Worm (Caenorhabditis elegans): ENCODE measurements around the gene Y57G11C.1147.

DNA sequence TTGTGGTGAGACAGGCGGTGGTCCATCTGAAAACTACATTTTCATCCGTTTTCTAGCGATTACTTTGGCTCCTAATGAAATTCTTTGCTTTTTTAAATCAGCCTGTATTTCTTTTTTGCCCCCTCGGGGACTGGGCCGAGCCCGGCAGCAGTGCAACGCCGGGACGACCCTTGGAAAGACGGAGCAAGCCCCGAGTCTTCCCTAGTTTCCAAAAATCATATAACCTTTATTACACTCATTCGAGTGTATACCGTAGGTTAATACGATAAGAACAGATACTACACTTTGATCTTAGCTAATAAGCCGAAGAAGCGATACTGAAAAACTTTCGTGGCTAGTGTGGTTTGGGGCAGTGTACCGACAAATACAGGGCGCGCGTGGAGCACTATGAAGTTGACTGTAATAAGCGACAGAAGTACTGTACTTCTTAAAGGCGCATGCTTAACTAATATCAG is 32.6 kb downstream of the Y57G11C.1147 start:
- TF ChIP-seq hmg-4 (GFP tag; optimal IDR thresholded peaks at IDR 0.05) (no peak), hnd-1 (tag; optimal IDR thresholded peaks at IDR 0.05) (no peak), ceh-36 (tag; optimal IDR thresholded peaks at IDR 0.05) (no peak), ama-1 (optimal IDR thresholded peaks at IDR 0.05) (no peak), sea-1 (GFP tag; conservative IDR thresholded peaks at IDR 0.05) (no peak), aly-1 (tag; optimal IDR thresholded peaks at IDR 0.05) (no peak)
